Fruit fly (Drosophila melanogaster): ENCODE measurements around the gene CG14989.

Gene CG14989

dm6 chr3L:4122185-4122767, 34.9 kb downstream of the CG14989 start, which contains the start of gene Chd64 (continued):
- peak; percentile 3 for TF ChIP-seq Antp (GFP tag; optimal IDR thresholded peaks at IDR 0.05)
- TF ChIP-seq Adf1 (GFP tag; IDR thresholded peaks at IDR 0.05), result peak; percentile 50; the same call in 1 of the 2 replicates
- no peak for TF ChIP-seq hth (optimal IDR thresholded peaks at IDR 0.05)
- 0 out of 2 replicates have a peak, but pooled peaks have one; percentile 52 for TF ChIP-seq CG42726 (GFP tag; IDR thresholded peaks at IDR 0.05; ENCODE audit: partially characterized antibody)
- TF ChIP-seq amos (GFP tag; IDR thresholded peaks at IDR 0.05; ENCODE audit: partially characterized antibody), result peak; percentile 45; the same call in 1 of the 2 replicates
- TF ChIP-seq CG12219 (GFP tag; optimal IDR thresholded peaks at IDR 0.05), result peak; percentile 55
- TF ChIP-seq scrt (GFP tag; optimal IDR thresholded peaks at IDR 0.05), result peak; percentile 72
- peak; percentile 68 for TF ChIP-seq sna (GFP tag; IDR thresholded peaks at IDR 0.05; ENCODE audit: partially characterized antibody)
- TF ChIP-seq Atf3 (GFP tag; optimal IDR thresholded peaks at IDR 0.05), result peak; percentile 93
- TF ChIP-seq Lhr (GFP tag; optimal IDR thresholded peaks at IDR 0.05), result peak; percentile 0
- TF ChIP-seq Dbx (GFP tag; IDR thresholded peaks at IDR 0.05), result peak; percentile 77
- TF ChIP-seq CG3065 (GFP tag; optimal IDR thresholded peaks at IDR 0.05), result no peak
- peak; percentile 55; the same call in 1 of the 3 replicates for TF ChIP-seq sr (GFP tag; IDR thresholded peaks at IDR 0.05)
- peak; percentile 48 for TF ChIP-seq Nf-YC (tag; optimal IDR thresholded peaks at IDR 0.05)
- peak; percentile 84 for TF ChIP-seq ci (GFP tag; IDR thresholded peaks at IDR 0.05)
- no peak for TF ChIP-seq CG7963 (GFP tag; IDR thresholded peaks at IDR 0.05; ENCODE audit: partially characterized antibody)
- no peak for TF ChIP-seq CG4617 (GFP tag; optimal IDR thresholded peaks at IDR 0.05; ENCODE audit: borderline replicate concordance)
- peak; percentile 24 for TF ChIP-seq Ets97D (GFP tag; optimal IDR thresholded peaks at IDR 0.05)
- 0 out of 2 replicates have a peak, but pooled peaks have one; percentile 4 for TF ChIP-seq CG4730 (GFP tag; IDR thresholded peaks at IDR 0.05)
- TF ChIP-seq kni (GFP tag; optimal IDR thresholded peaks at IDR 0.05), result peak; percentile 29
- TF ChIP-seq gsb (GFP tag; IDR thresholded peaks at IDR 0.05), result peak; percentile 29; the same call in 1 of the 2 replicates
- peak; percentile 74 for TF ChIP-seq CG15514 (GFP tag; optimal IDR thresholded peaks at IDR 0.05)
- TF ChIP-seq CG12104 (GFP tag; optimal IDR thresholded peaks at IDR 0.05), result peak; percentile 14
- TF ChIP-seq CG12659 (GFP tag; optimal IDR thresholded peaks at IDR 0.05), result peak; percentile 72
- TF ChIP-seq CG13894 (tag; optimal IDR thresholded peaks at IDR 0.05), result peak; percentile 65
- no peak for TF ChIP-seq CG1602 (GFP tag; optimal IDR thresholded peaks at IDR 0.05)
- TF ChIP-seq chm (GFP tag; IDR thresholded peaks at IDR 0.05), result peak; percentile 69
- peak; percentile 62; the same call in 1 of the 2 replicates for TF ChIP-seq sob (GFP tag; IDR thresholded peaks at IDR 0.05)
- TF ChIP-seq stwl (tag; optimal IDR thresholded peaks at IDR 0.05), result peak; percentile 74
- TF ChIP-seq ken (GFP tag; IDR thresholded peaks at IDR 0.05), result peak; percentile 29; the same call in 1 of the 3 replicates
- TF ChIP-seq grn (GFP tag; optimal IDR thresholded peaks at IDR 0.05), result peak; percentile 75
- TF ChIP-seq Hsf (GFP tag; optimal IDR thresholded peaks at IDR 0.05), result peak; percentile 23
- 0 out of 2 replicates have a peak, but pooled peaks have one; percentile 14 for TF ChIP-seq CG11247 (GFP tag; IDR thresholded peaks at IDR 0.05)
- TF ChIP-seq Bgb (GFP tag; IDR thresholded peaks at IDR 0.05; ENCODE audit: partially characterized antibody), result peak; percentile 62; the same call in 1 of the 2 replicates
- TF ChIP-seq CG2678 (tag; optimal IDR thresholded peaks at IDR 0.05), result peak; percentile 67
- peak; percentile 46 for TF ChIP-seq bbx (GFP tag; IDR thresholded peaks at IDR 0.05; ENCODE audit: partially characterized antibody)
- peak; percentile 15; the same call in 1 of the 3 replicates for TF ChIP-seq so (GFP tag; IDR thresholded peaks at IDR 0.05)
- peak; percentile 68 for TF ChIP-seq CG13296 (GFP tag; optimal IDR thresholded peaks at IDR 0.05)
- peak; percentile 82 for TF ChIP-seq Fer1 (GFP tag; optimal IDR thresholded peaks at IDR 0.05)
- no peak for TF ChIP-seq CG12391 (tag; optimal IDR thresholded peaks at IDR 0.05)
- TF ChIP-seq Dll (GFP tag; IDR thresholded peaks at IDR 0.05; ENCODE audit: partially characterized antibody), result no peak
- TF ChIP-seq CG31388 (GFP tag; optimal IDR thresholded peaks at IDR 0.05), result no peak
- TF ChIP-seq exex (tag; optimal IDR thresholded peaks at IDR 0.05), result peak; percentile 81
- peak; percentile 61 for TF ChIP-seq gem (tag; optimal IDR thresholded peaks at IDR 0.05)
- TF ChIP-seq crp (GFP tag; optimal IDR thresholded peaks at IDR 0.05), result peak in 1 of 2 experiments; percentile 76
- peak; percentile 25 to 57 for TF ChIP-seq dpn (GFP tag; optimal IDR thresholded peaks at IDR 0.05)
- TF ChIP-seq ind (GFP tag; optimal IDR thresholded peaks at IDR 0.05), result no peak
- TF ChIP-seq CG8089 (GFP tag; optimal IDR thresholded peaks at IDR 0.05), result no peak

Measured in whole organism, embryonic.